Fruit fly (Drosophila melanogaster) S2 (cell line): Measurements from ENCODE around the gene pygo.

ENCODE experiments used
- CG8478 ChIP-seq: fragments of >200 bp; optimal IDR thresholded peaks from 2 replicates; lab custom pipeline; 2018
- CTCF ChIP-seq, 2 experiments: fragments of >200 bp; optimal IDR thresholded peaks; 2 replicates each; lab custom pipeline; 2018

dm6 chr3R:31527875-31528274 lies 52.6 kb downstream of the pygo start:
- TF ChIP-seq CTCF (optimal IDR thresholded peaks at IDR 0.05; lab: Kevin White, UChicago) (no peak), CG8478 (lab: Kevin White, UChicago) (no peak)
